Worm (Caenorhabditis elegans) whole organism, L3 larva: Measurements from ENCODE around the gene C40A11.6.

ENCODE experiments used
- aly-2 ChIP-seq: fragments of 150-350 bp; optimal IDR thresholded peaks from 2 replicates; lab custom pipeline; 2014; ENCODE audit warnings: missing biosample characterization, missing genetic modification characterization
- ama-1 ChIP-seq: fragments of 150-350 bp; optimal IDR thresholded peaks from 2 replicates; lab custom pipeline; 2018
- elt-1 ChIP-seq: fragments of 150-350 bp; optimal IDR thresholded peaks from 2 replicates; lab custom pipeline; 2014; ENCODE audit warnings: missing biosample characterization, missing genetic modification characterization
- elt-3 ChIP-seq, 3 experiments: fragments of 150-350 bp in 1 of 3; sonication (generic microtip) in 2 of 3; optimal IDR thresholded peaks; 2 replicates in 2 of 3; 4 replicates in 1 of 3; lab custom pipeline; 2014 to 2017; ENCODE audit warnings: missing biosample characterization in 3 of 3, missing genetic modification characterization in 3 of 3
- lin-15B ChIP-seq: fragments of 150-350 bp; optimal IDR thresholded peaks from 2 replicates; lab custom pipeline; 2014; ENCODE audit warnings: missing biosample characterization, missing genetic modification characterization
- mml-1 ChIP-seq: fragments of 150-350 bp; sonication (generic microtip); optimal IDR thresholded peaks from 3 replicates; lab custom pipeline; 2014; ENCODE audit warnings: missing biosample characterization, missing genetic modification characterization
- nhr-67 ChIP-seq: fragments of 150-350 bp; optimal IDR thresholded peaks from 2 replicates; lab custom pipeline; 2014; ENCODE audit warnings: missing biosample characterization, missing genetic modification characterization
- tbx-2 ChIP-seq: sonication (generic microtip); optimal IDR thresholded peaks from 2 replicates; lab custom pipeline; 2016; ENCODE audit warnings: mild to moderate bottlenecking, missing genetic modification characterization, missing compliant biosample characterization
- ztf-11 ChIP-seq: fragments of 150-350 bp; optimal IDR thresholded peaks from 2 replicates; lab custom pipeline; 2014; ENCODE audit warnings: missing biosample characterization, missing genetic modification characterization

DNA sequence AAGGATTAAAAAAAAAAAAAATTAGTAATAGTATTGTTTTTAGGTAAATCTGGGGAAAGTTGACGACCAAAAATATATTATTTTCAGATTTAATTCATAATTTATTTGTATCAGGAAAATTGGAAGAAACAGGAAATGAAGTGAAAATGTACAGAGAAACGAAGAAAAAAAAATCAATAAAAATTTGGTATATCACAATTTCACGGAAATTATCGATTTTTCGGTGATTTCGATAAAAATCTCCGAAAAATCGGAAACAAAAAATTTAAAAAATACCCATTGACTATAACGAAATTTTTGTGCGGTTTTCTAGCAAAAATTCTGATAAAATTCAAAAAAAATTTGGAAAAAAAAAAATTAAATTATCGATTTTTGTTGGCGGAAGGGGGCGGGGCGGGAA lies 46.8 kb upstream of the C40A11.6 start:
- no peak for TF ChIP-seq ztf-11 (tag; lab: Kevin White, UChicago)
- no peak for TF ChIP-seq elt-3 (tag; optimal IDR thresholded peaks at IDR 0.05; lab: Kevin White, UChicago)
- TF ChIP-seq lin-15B = no peak
- no peak for TF ChIP-seq ama-1 (lab: Kevin White, UChicago)
- no peak for TF ChIP-seq nhr-67 (tag; lab: Kevin White, UChicago)
- no peak for TF ChIP-seq mml-1 (tag; lab: Kevin White, UChicago)
- no peak for TF ChIP-seq elt-1 (tag; lab: Kevin White, UChicago)
- TF ChIP-seq aly-2 (tag; lab: Kevin White, UChicago) = no peak
- TF ChIP-seq tbx-2 (tag; lab: Kevin White, UChicago) = no peak
